1 fruit fly cellular context compared by ENCODE assay signal in genomic region chr3R:25680528-25680927, dm6.
TF ChIP-seq lines count a peak whose summit lies in the region.

Gene CG4743, minus strand, starts transcription at chr3R:25680550.
Gene Idh3g, plus strand, starts transcription at chr3R:25680845.

TF ChIP-seq in whole organism, embryonic, 481 proteins besides CTCF, POLR2A, EP300 and RAD21 (continued from another document):
- TF ChIP-seq tap (tag; optimal IDR thresholded peaks at IDR 0.05; lab: Kevin White, UChicago) (peak; percentile 97), CG10959 (GFP tag; IDR thresholded peaks at IDR 0.05; lab: Robert Waterston, UW) (peak; percentile 93), CG8089 (GFP tag; optimal IDR thresholded peaks at IDR 0.05; lab: Kevin White, UChicago) (peak; percentile 61), CG7271 (tag; optimal IDR thresholded peaks at IDR 0.05; lab: Kevin White, UChicago) (peak; percentile 97), ham (GFP tag; IDR thresholded peaks at IDR 0.05; lab: Robert Waterston, UW) (peak; percentile 72; the same call in 1 of the 2 replicates), Dbx (GFP tag; IDR thresholded peaks at IDR 0.05; lab: Robert Waterston, UW) (peak; percentile 95), Fer3 (tag; optimal IDR thresholded peaks at IDR 0.05; lab: Kevin White, UChicago) (peak; percentile 98), ci (GFP tag; IDR thresholded peaks at IDR 0.05; lab: Robert Waterston, UW) (peak; percentile 98), YL-1 (GFP tag; optimal IDR thresholded peaks at IDR 0.05; lab: Kevin White, UChicago) (peak; percentile 97), Ravus (GFP tag; IDR thresholded peaks at IDR 0.05; lab: Robert Waterston, UW) (peak; percentile 88), Trl (optimal IDR thresholded peaks at IDR 0.05; lab: Kevin White, UChicago) (no peak), Trl (GFP tag; optimal IDR thresholded peaks at IDR 0.05; lab: Kevin White, UChicago) (peak; percentile 74), dmrt11E (tag; optimal IDR thresholded peaks at IDR 0.05; lab: Kevin White, UChicago) (peak; percentile 99), Lim3 (GFP tag; IDR thresholded peaks at IDR 0.05; lab: Robert Waterston, UW) (peak; percentile 75), Dad (GFP tag; optimal IDR thresholded peaks at IDR 0.05; lab: Kevin White, UChicago) (peak; percentile 75), sens (GFP tag; lab: Kevin White, UChicago) (peak; percentile 98), chinmo (GFP tag; IDR thresholded peaks at IDR 0.05; lab: Robert Waterston, UW; ENCODE audit: partially characterized antibody) (no peak), CG12659 (GFP tag; optimal IDR thresholded peaks at IDR 0.05; lab: Kevin White, UChicago) (peak; percentile 98), CG11085 (GFP tag; IDR thresholded peaks at IDR 0.05; lab: Robert Waterston, UW) (peak; percentile 92), CG14860 (GFP tag; IDR thresholded peaks at IDR 0.05; lab: Robert Waterston, UW; ENCODE audit: partially characterized antibody) (no peak), MESR4 (GFP tag; optimal IDR thresholded peaks at IDR 0.05; lab: Kevin White, UChicago) (peak; percentile 71), nerfin-1 (tag; optimal IDR thresholded peaks at IDR 0.05; lab: Kevin White, UChicago) (peak; percentile 96), sc (optimal IDR thresholded peaks at IDR 0.05; lab: Kevin White, UChicago) (no peak), sc (GFP tag; optimal IDR thresholded peaks at IDR 0.05; lab: Kevin White, UChicago) (peak; percentile 96), CG9932 (GFP tag; IDR thresholded peaks at IDR 0.05; lab: Robert Waterston, UW) (peak; percentile 94), Taf1 (GFP tag; IDR thresholded peaks at IDR 0.05; lab: Robert Waterston, UW) (peak; percentile 87), CG32767 (GFP tag; IDR thresholded peaks at IDR 0.05; lab: Robert Waterston, UW) (peak; percentile 96), trem (tag; optimal IDR thresholded peaks at IDR 0.05; lab: Kevin White, UChicago) (peak; percentile 97), jing (GFP tag; optimal IDR thresholded peaks at IDR 0.05; lab: Kevin White, UChicago) (peak; percentile 85), CG15073 (GFP tag; optimal IDR thresholded peaks at IDR 0.05; lab: Kevin White, UChicago) (peak; percentile 58), CG13894 (tag; optimal IDR thresholded peaks at IDR 0.05; lab: Kevin White, UChicago) (peak; percentile 97), croc (GFP tag; conservative IDR thresholded peaks at IDR 0.05; lab: Robert Waterston, UW) (peak; percentile 92), CG4360 (GFP tag; IDR thresholded peaks at IDR 0.05; lab: Robert Waterston, UW) (peak; percentile 75), Dfd (GFP tag; optimal IDR thresholded peaks at IDR 0.05; lab: Kevin White, UChicago) (no peak), Mad (GFP tag; optimal IDR thresholded peaks at IDR 0.05; lab: Kevin White, UChicago) (peak; percentile 92), CG2712 (tag; optimal IDR thresholded peaks at IDR 0.05; lab: Kevin White, UChicago) (peak; percentile 99), Hr3 (GFP tag; optimal IDR thresholded peaks at IDR 0.05; lab: Kevin White, UChicago) (peak; percentile 96), E2f1 (GFP tag; IDR thresholded peaks at IDR 0.05; lab: Robert Waterston, UW) (peak; percentile 97), pzg (GFP tag; optimal IDR thresholded peaks at IDR 0.05; lab: Kevin White, UChicago) (peak; percentile 54)
